Worm (Caenorhabditis elegans): ENCODE measurements around the gene K02D10.4.

DNA sequence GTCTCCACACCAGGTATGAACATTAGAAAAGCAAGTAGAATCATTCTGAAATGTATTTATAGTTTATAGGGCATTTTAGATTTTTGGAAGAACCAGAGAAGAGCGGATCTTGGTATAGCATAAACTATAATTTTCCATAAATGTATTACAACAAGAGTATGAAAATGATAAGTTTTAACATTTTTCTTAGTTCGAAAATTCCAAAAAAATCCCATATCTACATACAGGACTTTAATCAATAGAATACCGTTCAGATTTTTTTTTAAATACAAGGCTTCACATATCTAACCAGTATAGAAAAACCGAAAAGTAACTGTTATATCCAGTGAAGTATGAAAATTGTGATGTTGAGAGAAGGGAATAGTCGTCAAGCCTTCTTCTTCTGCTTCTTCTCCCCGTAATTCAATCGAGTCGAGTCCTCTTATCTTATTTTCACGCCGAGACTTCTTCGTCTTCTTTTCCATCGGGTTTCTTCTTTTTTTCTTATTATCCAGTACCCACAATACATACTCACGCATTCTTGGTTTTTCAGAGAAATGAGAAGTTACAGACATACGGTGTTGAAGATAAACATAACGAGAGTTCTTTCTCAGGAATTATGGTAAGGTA lies 35.9 kb downstream of the K02D10.4 start, which contains the start of gene ZK370.6:
- TF ChIP-seq nhr-76 (tag; optimal IDR thresholded peaks at IDR 0.05) (no peak), snpc-4 (tag; optimal IDR thresholded peaks at IDR 0.05) (no peak), Y105C5A.15 (GFP tag; IDR thresholded peaks at IDR 0.05) (no peak), ces-1 (GFP tag; optimal IDR thresholded peaks at IDR 0.05) (no peak), mdl-1 (tag; optimal IDR thresholded peaks at IDR 0.05) (no peak), nhr-11 (tag; optimal IDR thresholded peaks at IDR 0.05) (no peak)

All from whole organism, L4 larva.